Fruit fly (Drosophila melanogaster) whole organism, wandering third instar larva: ENCODE measurements around the gene CG7231.
A peak's percentile ranks its signal among the peaks of the same experiment; 100 is the strongest.

ENCODE experiments used
- Abd-B ChIP-seq: fragments of >200 bp; optimal IDR thresholded peaks from 2 replicates; lab custom pipeline; 2017; ENCODE audit warnings: missing biosample characterization, missing genetic modification characterization
- CG32264 ChIP-seq: fragments of 200-800 bp; sonication (Bioruptor generic); optimal IDR thresholded peaks from 2 replicates; lab custom pipeline; 2016; ENCODE audit warnings: missing biosample characterization, missing genetic modification characterization
- CG9705 ChIP-seq: fragments of 200-800 bp; sonication (Bioruptor generic); optimal IDR thresholded peaks from 2 replicates; lab custom pipeline; 2018; ENCODE audit warnings: missing biosample characterization, mild to moderate bottlenecking, missing genetic modification characterization
- CrebA ChIP-seq: fragments of 200-800 bp; sonication (Bioruptor generic); optimal IDR thresholded peaks from 2 replicates; lab custom pipeline; 2016; ENCODE audit warnings: missing biosample characterization, mild to moderate bottlenecking, missing genetic modification characterization, borderline replicate concordance
- Dfd ChIP-seq: fragments of >200 bp; optimal IDR thresholded peaks from 2 replicates; lab custom pipeline; 2017; ENCODE audit warnings: missing biosample characterization, missing genetic modification characterization
- GATAd ChIP-seq: sonication (Bioruptor generic); optimal IDR thresholded peaks from 2 replicates; lab custom pipeline; 2016; ENCODE audit warnings: missing biosample characterization, missing genetic modification characterization
- HLH106 ChIP-seq: fragments of 200-800 bp; optimal IDR thresholded peaks from 3 replicates; lab custom pipeline; 2019; ENCODE audit warnings: missing biosample characterization, mild to moderate bottlenecking, missing genetic modification characterization, moderate library complexity
- Hr78 ChIP-seq: fragments of >200 bp; optimal IDR thresholded peaks from 2 replicates; lab custom pipeline; 2017; ENCODE audit warnings: missing biosample characterization, missing genetic modification characterization
- Jra ChIP-seq: sonication (Bioruptor generic); optimal IDR thresholded peaks from 2 replicates; lab custom pipeline; 2016; ENCODE audit warnings: missing biosample characterization, missing genetic modification characterization
- Mio ChIP-seq: sonication (Bioruptor generic); optimal IDR thresholded peaks from 2 replicates; lab custom pipeline; 2016; ENCODE audit warnings: missing biosample characterization, missing genetic modification characterization
- N ChIP-seq: fragments of >200 bp; optimal IDR thresholded peaks from 2 replicates; lab custom pipeline; 2018; ENCODE audit warnings: missing biosample characterization, missing external identifiers, missing genetic modification characterization
- OdsH ChIP-seq: fragments of 200-800 bp; sonication (Bioruptor generic); optimal IDR thresholded peaks from 2 replicates; lab custom pipeline; 2016; ENCODE audit warnings: missing biosample characterization, mild to moderate bottlenecking, missing genetic modification characterization
- Rel ChIP-seq, 2 experiments: fragments of 200-800 bp; sonication (Bioruptor generic) in 1 of 2; optimal IDR thresholded peaks; 2 replicates in 1 of 2; 3 replicates in 1 of 2; lab custom pipeline; 2016 to 2019; ENCODE audit warnings: mild to moderate bottlenecking in 2 of 2, missing biosample characterization in 2 of 2, missing genetic modification characterization in 2 of 2, moderate library complexity in 1 of 2
- Sp1 ChIP-seq: fragments of 200-800 bp; sonication (Bioruptor generic); optimal IDR thresholded peaks from 3 replicates; lab custom pipeline; 2019; ENCODE audit warnings: missing biosample characterization, mild to moderate bottlenecking, missing genetic modification characterization, moderate library complexity
- Vsx2 ChIP-seq: fragments of 200-300, 225-300 bp; sonication (Bioruptor generic); optimal IDR thresholded peaks from 2 replicates; lab custom pipeline; 2018; ENCODE audit warnings: missing biosample characterization, missing genetic modification characterization; ENCODE audit not compliant: partially characterized antibody
- br ChIP-seq: fragments of 200-800 bp; sonication (Bioruptor generic); optimal IDR thresholded peaks from 2 replicates; lab custom pipeline; 2016; ENCODE audit warnings: missing biosample characterization, missing genetic modification characterization
- brk ChIP-seq: fragments of 200-800 bp; sonication (Bioruptor generic); optimal IDR thresholded peaks from 2 replicates; lab custom pipeline; 2016; ENCODE audit warnings: missing biosample characterization, mild to moderate bottlenecking, missing genetic modification characterization
- dsf ChIP-seq: sonication (Bioruptor generic); optimal IDR thresholded peaks from 2 replicates; lab custom pipeline; 2016; ENCODE audit warnings: missing biosample characterization, missing genetic modification characterization, borderline replicate concordance
- ey ChIP-seq: fragments of 200-800 bp; sonication (Bioruptor generic); optimal IDR thresholded peaks from 2 replicates; lab custom pipeline; 2016; ENCODE audit warnings: missing biosample characterization, missing genetic modification characterization
- foxo ChIP-seq, 2 experiments: fragments of 200-800 bp; sonication (Bioruptor generic); optimal IDR thresholded peaks; 2 replicates in 1 of 2; 3 replicates in 1 of 2; lab custom pipeline; 2016 to 2017; ENCODE audit warnings: missing biosample characterization in 2 of 2, missing genetic modification characterization in 2 of 2
- fru ChIP-seq: fragments of 200-800 bp; sonication (Bioruptor generic); optimal IDR thresholded peaks from 3 replicates; lab custom pipeline; 2016; ENCODE audit warnings: missing biosample characterization, mild to moderate bottlenecking, missing genetic modification characterization
- h ChIP-seq: fragments of 200-800 bp; sonication (Bioruptor generic); optimal IDR thresholded peaks from 3 replicates; lab custom pipeline; 2016; ENCODE audit warnings: missing biosample characterization, mild to moderate bottlenecking, missing genetic modification characterization
- jim ChIP-seq: fragments of 175-275, 200-325 bp; sonication (Bioruptor generic); optimal IDR thresholded peaks from 2 replicates; lab custom pipeline; 2016; ENCODE audit warnings: missing biosample characterization, mild to moderate bottlenecking, missing genetic modification characterization
- pan ChIP-seq: fragments of >200 bp; optimal IDR thresholded peaks from 2 replicates; lab custom pipeline; 2017
- rgr ChIP-seq: fragments of 200-800 bp; sonication (Bioruptor generic); optimal IDR thresholded peaks from 3 replicates; lab custom pipeline; 2016; ENCODE audit warnings: missing biosample characterization, mild to moderate bottlenecking, missing genetic modification characterization
- sv ChIP-seq: fragments of 200-800 bp; sonication (Bioruptor generic); optimal IDR thresholded peaks from 3 replicates; lab custom pipeline; 2016; ENCODE audit warnings: missing biosample characterization, missing genetic modification characterization
- tai ChIP-seq: sonication (Bioruptor generic); optimal IDR thresholded peaks from 2 replicates; lab custom pipeline; 2016; ENCODE audit warnings: missing biosample characterization, missing genetic modification characterization
- woc ChIP-seq: sonication (Bioruptor generic); optimal IDR thresholded peaks from 2 replicates; lab custom pipeline; 2016; ENCODE audit warnings: missing biosample characterization, mild to moderate bottlenecking, missing genetic modification characterization

Gene CG7231

dm6 chr2L:7967645-7968044 is 16.1 kb upstream of the CG7231 start:
- TF ChIP-seq GATAd (GFP tag; lab: Kevin White, UChicago) = no peak
- TF ChIP-seq CrebA (GFP tag; lab: Kevin White, UChicago) = no peak
- TF ChIP-seq fru (GFP tag; lab: Kevin White, UChicago) = no peak
- TF ChIP-seq brk = no peak
- TF ChIP-seq Jra (GFP tag; lab: Kevin White, UChicago) = no peak
- no peak for TF ChIP-seq ey (GFP tag; lab: Kevin White, UChicago)
- TF ChIP-seq jim = no peak
- no peak for TF ChIP-seq Dfd
- TF ChIP-seq Sp1 (GFP tag; lab: Kevin White, UChicago) = no peak
- no peak for TF ChIP-seq N (GFP tag; lab: Kevin White, UChicago)
- TF ChIP-seq Hr78 (GFP tag; lab: Kevin White, UChicago) = no peak
- TF ChIP-seq rgr = no peak
- no peak for TF ChIP-seq Vsx2 (GFP tag; lab: Kevin White, UChicago)
- TF ChIP-seq sv (GFP tag; lab: Kevin White, UChicago) = no peak
- TF ChIP-seq HLH106 (tag; lab: Kevin White, UChicago) = no peak
- TF ChIP-seq tai = no peak
- no peak for TF ChIP-seq h (GFP tag; lab: Kevin White, UChicago)
- TF ChIP-seq woc (GFP tag; lab: Kevin White, UChicago) = no peak
- no peak for TF ChIP-seq pan (lab: Kevin White, UChicago)
- TF ChIP-seq dsf (GFP tag; lab: Kevin White, UChicago) = no peak

dm6 chr2L:7968054-7968453 is 15.7 kb upstream of the CG7231 start:
- TF ChIP-seq CG32264 (no peak), dsf (GFP tag; lab: Kevin White, UChicago) (no peak), foxo (GFP tag; optimal IDR thresholded peaks at IDR 0.05; lab: Kevin White, UChicago) (peak in 1 of 2 experiments; percentile 2), pan (lab: Kevin White, UChicago) (no peak), Dfd (no peak), Hr78 (GFP tag; lab: Kevin White, UChicago) (no peak)

- TF ChIP-seq Vsx2 (GFP tag; lab: Kevin White, UChicago) (no peak), rgr (no peak), Mio (GFP tag; lab: Kevin White, UChicago) (no peak), ey (GFP tag; lab: Kevin White, UChicago) (no peak), jim (no peak), CrebA (GFP tag; lab: Kevin White, UChicago) (no peak), Sp1 (GFP tag; lab: Kevin White, UChicago) (no peak), tai (no peak)
Observed at dm6 chr2L:7969329-7969728, 14.4 kb upstream of the CG7231 start.

dm6 chr2L:7970001-7970400 is 13.7 kb upstream of the CG7231 start:
- TF ChIP-seq Rel (GFP tag; optimal IDR thresholded peaks at IDR 0.05; lab: Kevin White, UChicago) = no peak
- TF ChIP-seq Rel (tag; optimal IDR thresholded peaks at IDR 0.05; lab: Kevin White, UChicago) = peak; percentile 19
- TF ChIP-seq CrebA (GFP tag; lab: Kevin White, UChicago) = peak; percentile 25
- no peak for TF ChIP-seq Abd-B
- TF ChIP-seq, all 38 proteins: peak for 2

dm6 chr2L:7971423-7971822 is 12.3 kb upstream of the CG7231 start:
- TF ChIP-seq brk (no peak), rgr (peak; percentile 14), sv (GFP tag; lab: Kevin White, UChicago) (no peak), br (no peak), Vsx2 (GFP tag; lab: Kevin White, UChicago) (no peak), CG9705 (GFP tag; lab: Kevin White, UChicago) (no peak), Dfd (peak; percentile 45), ey (GFP tag; lab: Kevin White, UChicago) (peak; percentile 9), h (GFP tag; lab: Kevin White, UChicago) (no peak), woc (GFP tag; lab: Kevin White, UChicago) (no peak), foxo (GFP tag; optimal IDR thresholded peaks at IDR 0.05; lab: Kevin White, UChicago) (peak in 1 of 2 experiments; percentile 33), Jra (GFP tag; lab: Kevin White, UChicago) (no peak), OdsH (peak; percentile 36), N (GFP tag; lab: Kevin White, UChicago) (no peak)
